Worm (Caenorhabditis elegans) whole organism, young adult: ENCODE data around the gene F32D8.11.

ENCODE experiments used
- F52B5.7 ChIP-seq: sonication (generic microtip); optimal IDR thresholded peaks from 2 replicates; lab custom pipeline; 2016; ENCODE audit warnings: mild to moderate bottlenecking, missing genetic modification characterization, missing compliant biosample characterization
- F57C9.4 ChIP-seq: sonication (generic microtip); optimal IDR thresholded peaks from 2 replicates; lab custom pipeline; 2017; ENCODE audit warnings: mild to moderate bottlenecking, missing genetic modification characterization, missing compliant biosample characterization
- bed-2 ChIP-seq: fragments of 200-800 bp; sonication (Bioruptor generic); IDR thresholded peaks from 2 replicates; pipeline ENCODE4 v1.3.6; 2022; ENCODE audit warnings: missing genetic modification reagents, missing genetic modification characterization, missing compliant biosample characterization
- him-1 ChIP-seq: sonication (generic microtip); optimal IDR thresholded peaks from 2 replicates; lab custom pipeline; 2016; ENCODE audit warnings: missing genotype, missing genetic modification reagents, missing genetic modification characterization, missing compliant biosample characterization
- lin-35 ChIP-seq, 3 experiments: fragments of 150-350 bp in 2 of 3; sonication (generic microtip) in 1 of 3; optimal IDR thresholded peaks; 2 replicates each; lab custom pipeline; 2014 to 2018; ENCODE audit warnings: missing biosample characterization in 3 of 3, missing genetic modification characterization in 3 of 3, missing genetic modification reagents in 3 of 3
- lin-54 ChIP-seq: fragments of 200-800 bp; sonication (Bioruptor generic); optimal IDR thresholded peaks from 2 replicates; lab custom pipeline; 2018; ENCODE audit warnings: mild to moderate bottlenecking, missing genetic modification characterization, missing compliant biosample characterization
- madf-3 ChIP-seq: fragments of 200-800 bp; sonication (Bioruptor generic); IDR thresholded peaks from 2 replicates; pipeline ENCODE4 v1.3.6; 2022; ENCODE audit warnings: missing genetic modification reagents, missing genetic modification characterization, missing compliant biosample characterization
- nfyb-1 ChIP-seq: fragments of 200-800 bp; sonication (Bioruptor generic); IDR thresholded peaks from 2 replicates; pipeline ENCODE4 v1.3.6; 2022; ENCODE audit warnings: missing genetic modification reagents, missing genetic modification characterization, missing compliant biosample characterization
- rpc-1 ChIP-seq, 2 experiments: fragments of 150-350 bp in 1 of 2; sonication (generic microtip) in 1 of 2; optimal IDR thresholded peaks; 2 replicates each; lab custom pipeline; 2014 to 2018; ENCODE audit warnings: missing biosample characterization in 1 of 2, missing genetic modification characterization in 1 of 2, missing genetic modification reagents in 1 of 2, missing genotype in 1 of 2
- sea-2 ChIP-seq: fragments of 200-800 bp; sonication (Bioruptor generic); IDR thresholded peaks from 2 replicates; pipeline ENCODE4 v1.3.6; 2022; ENCODE audit warnings: missing genetic modification characterization, missing compliant biosample characterization
- snpc-4 ChIP-seq, 5 experiments: fragments of 150-350 bp in 1 of 5; sonication (generic microtip) in 4 of 5; optimal IDR thresholded peaks; 2 replicates each; lab custom pipeline; 2014 to 2018; ENCODE audit warnings: missing genetic modification characterization in 5 of 5, missing biosample characterization in 3 of 5, antibody characterized with exemption in 2 of 5, mild to moderate bottlenecking in 2 of 5, missing compliant biosample characterization in 2 of 5, missing genotype in 2 of 5, moderate library complexity in 2 of 5, missing genetic modification reagents in 1 of 5
- tbp1 ChIP-seq: fragments of 200-800 bp; sonication (Bioruptor generic); optimal IDR thresholded peaks from 2 replicates; lab custom pipeline; 2018; ENCODE audit warnings: mild to moderate bottlenecking, missing genetic modification characterization, missing compliant biosample characterization

DNA sequence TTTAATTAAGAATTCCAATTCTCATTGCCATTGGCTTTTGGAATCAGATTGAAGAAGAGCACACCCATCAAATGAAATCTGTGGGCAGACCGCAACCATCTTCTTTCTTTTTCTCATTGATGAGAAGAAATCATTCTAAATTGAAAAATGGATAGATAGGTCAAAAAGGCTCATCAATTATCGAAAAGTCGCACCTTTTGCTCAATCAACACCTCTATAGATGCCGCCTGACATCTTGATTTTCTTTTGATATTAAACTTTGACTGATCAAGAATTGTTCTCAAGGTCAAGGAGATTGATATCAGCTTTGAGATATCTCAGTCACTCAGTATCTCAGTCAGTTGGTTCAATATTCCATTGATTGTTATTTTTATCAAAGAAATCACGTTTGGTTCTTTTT lies 21.0 kb upstream of the F32D8.11 start:
- TF ChIP-seq snpc-4 (GFP tag; optimal IDR thresholded peaks at IDR 0.05; lab: Kevin White, UChicago) (no peak), snpc-4 (tag; optimal IDR thresholded peaks at IDR 0.05; lab: Kevin White, UChicago) (no peak), F57C9.4 (tag; lab: Kevin White, UChicago) (no peak), bed-2 (no peak), rpc-1 (optimal IDR thresholded peaks at IDR 0.05; lab: Kevin White, UChicago) (no peak), rpc-1 (tag; optimal IDR thresholded peaks at IDR 0.05; lab: Kevin White, UChicago) (no peak), sea-2 (no peak), madf-3 (GFP tag; lab: Robert Waterston, UW) (no peak), lin-54 (GFP tag; lab: Kevin White, UChicago) (no peak), tbp1 (GFP tag; lab: Kevin White, UChicago) (no peak), nfyb-1 (GFP tag; lab: Robert Waterston, UW) (no peak), lin-35 (GFP tag; optimal IDR thresholded peaks at IDR 0.05; lab: Kevin White, UChicago) (no peak), him-1 (tag; lab: Kevin White, UChicago) (no peak), F52B5.7 (no peak)
